Worm (Caenorhabditis elegans) whole organism, L4 larva: ENCODE results near the gene T02C12.5.
A peak's percentile ranks its signal among the peaks of the same experiment; 100 is the strongest.

Experiments
- Y48G9A.11 ChIP-seq: fragments of 200-800 bp; sonication (Bioruptor generic); IDR thresholded peaks from 2 replicates; pipeline ENCODE4 v1.3.6; 2022; ENCODE audit warnings: missing genetic modification reagents, missing genetic modification characterization, missing compliant biosample characterization
- hmg-1.1 ChIP-seq: fragments of 200-800 bp; sonication (Bioruptor generic); IDR thresholded peaks from 2 replicates; pipeline ENCODE4 v1.3.6; 2022; ENCODE audit warnings: missing genetic modification reagents, missing genetic modification characterization, missing compliant biosample characterization
- jun-1 ChIP-seq: fragments of 150-350 bp; optimal IDR thresholded peaks from 2 replicates; lab custom pipeline; 2014; ENCODE audit warnings: missing biosample characterization, missing genetic modification reagents, missing genetic modification characterization
- lin-29 ChIP-seq: fragments of 200-800 bp; sonication (Bioruptor generic); IDR thresholded peaks from 2 replicates; pipeline ENCODE4 v1.3.6; 2022; ENCODE audit warnings: missing genetic modification reagents, missing genetic modification characterization, missing compliant biosample characterization
- lsy-2 ChIP-seq, 2 experiments: fragments of 150-350 bp in 1 of 2; sonication (generic microtip) in 1 of 2; optimal IDR thresholded peaks; 2 replicates each; lab custom pipeline; 2014 to 2017; ENCODE audit warnings: missing biosample characterization in 2 of 2, missing genetic modification characterization in 2 of 2
- nhr-25 ChIP-seq: sonication (generic microtip); optimal IDR thresholded peaks from 2 replicates; lab custom pipeline; 2017; ENCODE audit warnings: missing genetic modification characterization, mild to moderate bottlenecking, missing compliant biosample characterization, antibody characterized with exemption, moderate library complexity, borderline replicate concordance; ENCODE audit not compliant: insufficient read depth
- nhr-28 ChIP-seq: fragments of 150-350 bp; optimal IDR thresholded peaks from 2 replicates; lab custom pipeline; 2014; ENCODE audit warnings: missing biosample characterization, missing genetic modification characterization
- nhr-77 ChIP-seq: fragments of 150-350 bp; optimal IDR thresholded peaks from 2 replicates; lab custom pipeline; 2014; ENCODE audit warnings: missing biosample characterization, missing genetic modification characterization

DNA sequence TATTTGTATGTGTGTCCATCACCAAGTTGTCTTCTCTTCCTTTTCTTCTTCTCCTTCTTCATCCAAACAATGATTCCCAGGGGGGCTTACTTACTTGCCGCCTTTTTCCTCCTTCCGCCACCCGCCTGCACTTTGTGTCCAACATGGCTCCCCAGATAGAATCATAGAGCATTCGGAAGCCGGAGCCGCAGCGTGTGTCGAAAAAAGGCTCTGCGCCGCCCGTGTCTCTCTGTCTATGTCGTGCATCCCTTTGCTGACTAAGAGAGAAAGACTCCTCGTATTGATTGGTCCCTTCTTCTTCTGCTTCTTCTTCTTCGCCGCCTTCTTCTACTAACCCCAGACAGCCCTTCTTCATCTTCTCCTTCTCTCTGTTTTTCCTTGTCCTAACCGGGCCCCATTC is 35.8 kb upstream of the T02C12.5 start:
- TF ChIP-seq jun-1 (tag; lab: Kevin White, UChicago) = no peak
- TF ChIP-seq lsy-2 (tag; optimal IDR thresholded peaks at IDR 0.05; lab: Kevin White, UChicago) = peak; percentile 46 to 48
- TF ChIP-seq nhr-77 (tag; lab: Kevin White, UChicago) = no peak
- TF ChIP-seq hmg-1.1 = peak; percentile 78
- no peak for TF ChIP-seq lin-29 (GFP tag; lab: Robert Waterston, UW)
- no peak for TF ChIP-seq nhr-25 (tag; lab: Kevin White, UChicago)
- TF ChIP-seq nhr-28 (tag; lab: Kevin White, UChicago) = no peak
- TF ChIP-seq Y48G9A.11 (GFP tag; lab: Robert Waterston, UW) = no peak
